Fruit fly (Drosophila melanogaster): ENCODE measurements around the gene CG40045.

DNA sequence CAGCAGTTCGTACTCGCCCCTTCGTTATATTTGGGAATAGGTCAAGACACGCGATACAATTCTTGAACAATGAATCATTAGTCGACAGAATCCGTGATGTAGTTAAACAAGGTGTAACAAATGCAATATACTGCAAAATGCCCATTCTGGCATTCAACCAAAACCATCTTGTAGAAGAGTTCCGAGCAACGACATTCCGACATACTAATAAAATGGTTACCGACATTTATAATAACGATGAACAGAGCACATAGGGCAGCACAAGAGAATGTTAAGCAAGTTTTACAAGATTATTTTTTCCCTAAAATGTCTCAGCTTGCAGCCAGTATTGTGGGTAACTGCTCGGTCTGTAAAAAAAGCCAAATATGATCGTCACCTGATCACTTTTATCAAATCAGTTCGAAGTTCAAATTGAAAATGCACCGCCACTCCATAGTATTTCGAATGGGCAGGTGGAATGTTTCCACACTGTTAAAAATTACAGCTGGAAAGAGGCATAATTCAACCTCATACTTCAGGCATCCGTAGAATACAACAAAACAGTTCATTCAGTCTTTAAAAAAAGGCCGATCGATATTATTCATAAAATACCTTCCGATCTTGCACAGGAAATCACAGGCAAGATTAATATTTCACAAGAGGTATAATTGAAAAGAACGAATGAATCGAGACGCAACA lies 54.8 kb downstream of the CG40045 start:
- no peak for TF ChIP-seq lola (GFP tag; optimal IDR thresholded peaks at IDR 0.05)
- TF ChIP-seq psq (GFP tag; optimal IDR thresholded peaks at IDR 0.05): no peak
- TF ChIP-seq usp (GFP tag; optimal IDR thresholded peaks at IDR 0.05): no peak
- no peak for TF ChIP-seq Hr83 (GFP tag; optimal IDR thresholded peaks at IDR 0.05; ENCODE audit: poor library complexity, severe bottlenecking)

Measured in whole organism, wandering third instar larva.